Worm (Caenorhabditis elegans): ENCODE results near the gene col-116.
"Not testable (repeated sequence)": the region's sequence is repeated elsewhere in the genome, so short reads cannot be mapped to it uniquely, and the experiment has no call there.

- not testable (repeated sequence) for TF ChIP-seq C08G9.2 (tag; optimal IDR thresholded peaks at IDR 0.05); F13H6.1 (tag; optimal IDR thresholded peaks at IDR 0.05); ceh-14 (tag; optimal IDR thresholded peaks at IDR 0.05); Y22D7AL.16 (tag; optimal IDR thresholded peaks at IDR 0.05); fkh-10 (GFP tag; optimal IDR thresholded peaks at IDR 0.05); ceh-9 (tag; optimal IDR thresholded peaks at IDR 0.05); unc-55 (GFP tag; optimal IDR thresholded peaks at IDR 0.05); ceh-24 (tag; optimal IDR thresholded peaks at IDR 0.05); ama-1 (optimal IDR thresholded peaks at IDR 0.05); che-1 (tag; optimal IDR thresholded peaks at IDR 0.05); unc-3 (GFP tag; conservative IDR thresholded peaks at IDR 0.05); unc-3 (tag; optimal IDR thresholded peaks at IDR 0.05); hlh-8 (tag; optimal IDR thresholded peaks at IDR 0.05); ahr-1 (tag; optimal IDR thresholded peaks at IDR 0.05); tbx-2 (tag; optimal IDR thresholded peaks at IDR 0.05)
These were observed 33.4 kb downstream of the col-116 start, which contains the start of gene D2096.10 for ce11 chrIV:8389139-8389538.
